Worm (Caenorhabditis elegans) whole organism, young adult: ENCODE data around the gene T26C12.2.

Source experiments
- C06A6.2 ChIP-seq: fragments of 200-800 bp; sonication (Bioruptor generic); conservative IDR thresholded peaks from 2 replicates; pipeline ENCODE4 v1.3.6; 2022; ENCODE audit warnings: missing genetic modification characterization, missing compliant biosample characterization
- C17E4.6 ChIP-seq: fragments of 200-800 bp; sonication (Bioruptor generic); IDR thresholded peaks from 2 replicates; pipeline ENCODE4 v1.3.6; 2022; ENCODE audit warnings: missing genetic modification reagents, missing genetic modification characterization, missing compliant biosample characterization
- D2030.7 ChIP-seq: fragments of 200-800 bp; sonication (Bioruptor generic); IDR thresholded peaks from 2 replicates; pipeline ENCODE4 v1.3.6; 2022; ENCODE audit warnings: missing genetic modification reagents, missing genetic modification characterization, missing compliant biosample characterization
- F22D6.2 ChIP-seq: sonication (generic microtip); optimal IDR thresholded peaks from 2 replicates; lab custom pipeline; 2016; ENCODE audit warnings: mild to moderate bottlenecking, missing genetic modification characterization, missing compliant biosample characterization
- F33H1.4 ChIP-seq: fragments of 200-800 bp; sonication (Bioruptor generic); IDR thresholded peaks from 2 replicates; pipeline ENCODE4 v1.3.6; 2022; ENCODE audit warnings: missing genetic modification reagents, missing genetic modification characterization, missing compliant biosample characterization
- F57C9.4 ChIP-seq: sonication (generic microtip); optimal IDR thresholded peaks from 2 replicates; lab custom pipeline; 2017; ENCODE audit warnings: mild to moderate bottlenecking, missing genetic modification characterization, missing compliant biosample characterization
- Y53G8AR.9 ChIP-seq: fragments of 200-800 bp; sonication (Bioruptor generic); conservative IDR thresholded peaks from 2 replicates; pipeline ENCODE4 v1.3.6; 2022; ENCODE audit warnings: missing genetic modification reagents, missing genetic modification characterization, missing compliant biosample characterization
- Y56A3A.18 ChIP-seq: fragments of 200-800 bp; sonication (Bioruptor generic); IDR thresholded peaks from 2 replicates; pipeline ENCODE4 v1.3.6; 2022; ENCODE audit warnings: missing genetic modification reagents, missing genetic modification characterization, missing compliant biosample characterization
- Y79H2A.3 ChIP-seq: fragments of 200-800 bp; sonication (Bioruptor generic); conservative IDR thresholded peaks from 2 replicates; pipeline ENCODE4 v1.3.6; 2022; ENCODE audit warnings: missing genetic modification reagents, missing genetic modification characterization, missing compliant biosample characterization
- Y95B8A.8 ChIP-seq: fragments of 200-800 bp; sonication (Bioruptor generic); IDR thresholded peaks from 2 replicates; pipeline ENCODE4 v1.3.6; 2022; ENCODE audit warnings: missing genetic modification reagents, missing genetic modification characterization, missing compliant biosample characterization
- aptf-2 ChIP-seq: fragments of 200-800 bp; sonication (Bioruptor generic); conservative IDR thresholded peaks from 2 replicates; pipeline ENCODE4 v1.3.6; 2022; ENCODE audit warnings: missing genetic modification reagents, missing genetic modification characterization, missing compliant biosample characterization
- atf-7 ChIP-seq: sonication (generic microtip); optimal IDR thresholded peaks from 2 replicates; lab custom pipeline; 2017; ENCODE audit warnings: mild to moderate bottlenecking, missing genetic modification characterization, missing compliant biosample characterization
- athp-1 ChIP-seq: sonication (generic microtip); optimal IDR thresholded peaks from 2 replicates; lab custom pipeline; 2017; ENCODE audit warnings: mild to moderate bottlenecking, missing genetic modification characterization, missing compliant biosample characterization
- attf-3 ChIP-seq: fragments of 200-800 bp; sonication (Bioruptor generic); conservative IDR thresholded peaks from 2 replicates; pipeline ENCODE4 v1.3.6; 2022; ENCODE audit warnings: missing genetic modification reagents, missing genetic modification characterization, missing compliant biosample characterization
- attf-6 ChIP-seq: fragments of 200-800 bp; sonication (Bioruptor generic); IDR thresholded peaks from 2 replicates; pipeline ENCODE4 v1.3.6; 2022; ENCODE audit warnings: missing genetic modification reagents, missing genetic modification characterization, missing compliant biosample characterization
- bed-1 ChIP-seq: fragments of 200-800 bp; sonication (Bioruptor generic); IDR thresholded peaks from 2 replicates; pipeline ENCODE4 v1.3.6; 2022; ENCODE audit warnings: missing genetic modification reagents, missing genetic modification characterization, missing compliant biosample characterization
- bed-2 ChIP-seq: fragments of 200-800 bp; sonication (Bioruptor generic); IDR thresholded peaks from 2 replicates; pipeline ENCODE4 v1.3.6; 2022; ENCODE audit warnings: missing genetic modification reagents, missing genetic modification characterization, missing compliant biosample characterization
- cebp-1 ChIP-seq, 2 experiments: fragments of 200-800 bp in 1 of 2; sonication (Bioruptor generic) in 1 of 2; sonication (generic microtip) in 1 of 2; IDR thresholded peaks in 1 of 2; optimal IDR thresholded peaks in 1 of 2; 2 replicates each; pipeline versions ENCODE4 v1.3.6 to Lab custom; 2017 to 2022; ENCODE audit warnings: missing compliant biosample characterization in 2 of 2, missing genetic modification characterization in 2 of 2, mild to moderate bottlenecking in 1 of 2, missing genetic modification reagents in 1 of 2, moderate library complexity in 1 of 2
- ceh-100 ChIP-seq: fragments of 200-800 bp; sonication (Bioruptor generic); IDR thresholded peaks from 2 replicates; pipeline ENCODE4 v1.3.6; 2022; ENCODE audit warnings: missing genetic modification reagents, missing genetic modification characterization, missing compliant biosample characterization
- ceh-27 ChIP-seq: fragments of 200-800 bp; sonication (Bioruptor generic); optimal IDR thresholded peaks from 2 replicates; lab custom pipeline; 2018; ENCODE audit warnings: mild to moderate bottlenecking, missing genetic modification characterization, moderate library complexity, missing compliant biosample characterization
- chd-7 ChIP-seq: sonication (generic microtip); optimal IDR thresholded peaks from 2 replicates; lab custom pipeline; 2016; ENCODE audit warnings: mild to moderate bottlenecking, missing genetic modification characterization, moderate library complexity, missing compliant biosample characterization
- egl-44 ChIP-seq: fragments of 200-800 bp; sonication (Bioruptor generic); IDR thresholded peaks from 2 replicates; pipeline ENCODE4 v1.3.6; 2022; ENCODE audit warnings: missing genetic modification reagents, missing genetic modification characterization, missing compliant biosample characterization
- egrh-3 ChIP-seq: fragments of 200-800 bp; sonication (Bioruptor generic); IDR thresholded peaks from 2 replicates; pipeline ENCODE4 v1.3.6; 2022; ENCODE audit warnings: missing genetic modification reagents, missing genetic modification characterization, missing compliant biosample characterization
- ekl-4 ChIP-seq: fragments of 200-800 bp; sonication (Bioruptor generic); IDR thresholded peaks from 2 replicates; pipeline ENCODE4 v1.3.6; 2022; ENCODE audit warnings: missing genetic modification reagents, missing genetic modification characterization, missing compliant biosample characterization
- hsf-1 ChIP-seq: fragments of 200-800 bp; sonication (Bioruptor generic); IDR thresholded peaks from 2 replicates; pipeline ENCODE4 v1.3.6; 2022; ENCODE audit warnings: missing genetic modification reagents, missing genetic modification characterization, missing compliant biosample characterization
- let-526 ChIP-seq: fragments of 200-800 bp; sonication (Bioruptor generic); IDR thresholded peaks from 2 replicates; pipeline ENCODE4 v1.3.6; 2022; ENCODE audit warnings: missing genetic modification reagents, missing genetic modification characterization, missing compliant biosample characterization
- lin-26 ChIP-seq: fragments of 200-800 bp; sonication (Bioruptor generic); IDR thresholded peaks from 2 replicates; pipeline ENCODE4 v1.3.6; 2022; ENCODE audit warnings: missing genetic modification reagents, missing genetic modification characterization, missing compliant biosample characterization
- lsl-1 ChIP-seq: fragments of 200-800 bp; sonication (Bioruptor generic); optimal IDR thresholded peaks from 2 replicates; lab custom pipeline; 2018; ENCODE audit warnings: mild to moderate bottlenecking, missing genetic modification characterization, moderate library complexity, missing compliant biosample characterization
- madf-10 ChIP-seq: sonication (generic microtip); optimal IDR thresholded peaks from 2 replicates; lab custom pipeline; 2016; ENCODE audit warnings: mild to moderate bottlenecking, missing genetic modification characterization, missing compliant biosample characterization
- madf-3 ChIP-seq: fragments of 200-800 bp; sonication (Bioruptor generic); IDR thresholded peaks from 2 replicates; pipeline ENCODE4 v1.3.6; 2022; ENCODE audit warnings: missing genetic modification reagents, missing genetic modification characterization, missing compliant biosample characterization
- madf-6 ChIP-seq: fragments of 200-800 bp; sonication (Bioruptor generic); IDR thresholded peaks from 2 replicates; pipeline ENCODE4 v1.3.6; 2022; ENCODE audit warnings: missing genetic modification reagents, missing genetic modification characterization, missing compliant biosample characterization
- madf-8 ChIP-seq: fragments of 200-800 bp; sonication (Bioruptor generic); conservative IDR thresholded peaks from 2 replicates; pipeline ENCODE4 v1.3.6; 2022; ENCODE audit warnings: missing genetic modification reagents, missing genetic modification characterization, missing compliant biosample characterization
- nhr-80 ChIP-seq: sonication (generic microtip); optimal IDR thresholded peaks from 2 replicates; lab custom pipeline; 2016; ENCODE audit warnings: missing genetic modification characterization, missing compliant biosample characterization
- nhr-90 ChIP-seq: sonication (generic microtip); optimal IDR thresholded peaks from 2 replicates; lab custom pipeline; 2016; ENCODE audit warnings: missing genotype, mild to moderate bottlenecking, missing genetic modification characterization, missing compliant biosample characterization
- sea-2 ChIP-seq: fragments of 200-800 bp; sonication (Bioruptor generic); IDR thresholded peaks from 2 replicates; pipeline ENCODE4 v1.3.6; 2022; ENCODE audit warnings: missing genetic modification characterization, missing compliant biosample characterization
- somi-1 ChIP-seq: fragments of 200-800 bp; sonication (Bioruptor generic); optimal IDR thresholded peaks from 2 replicates; lab custom pipeline; 2018; ENCODE audit warnings: mild to moderate bottlenecking, missing genetic modification characterization, missing compliant biosample characterization
- tbp1 ChIP-seq: fragments of 200-800 bp; sonication (Bioruptor generic); optimal IDR thresholded peaks from 2 replicates; lab custom pipeline; 2018; ENCODE audit warnings: mild to moderate bottlenecking, missing genetic modification characterization, missing compliant biosample characterization
- unc-130 ChIP-seq: sonication (generic microtip); optimal IDR thresholded peaks from 2 replicates; lab custom pipeline; 2016; ENCODE audit warnings: missing genetic modification reagents, missing genetic modification characterization, missing compliant biosample characterization
- xnd-1 ChIP-seq: sonication (generic microtip); optimal IDR thresholded peaks from 2 replicates; lab custom pipeline; 2016; ENCODE audit warnings: missing genotype, missing genetic modification reagents, missing genetic modification characterization, missing compliant biosample characterization
- ztf-25 ChIP-seq: fragments of 200-800 bp; sonication (Bioruptor generic); IDR thresholded peaks from 2 replicates; pipeline ENCODE4 v1.3.6; 2022; ENCODE audit warnings: missing genetic modification reagents, missing genetic modification characterization, missing compliant biosample characterization
- ztf-26 ChIP-seq: sonication (generic microtip); optimal IDR thresholded peaks from 2 replicates; lab custom pipeline; 2017; ENCODE audit warnings: missing genetic modification characterization, missing compliant biosample characterization
- ztf-28 ChIP-seq: fragments of 200-800 bp; sonication (Bioruptor generic); IDR thresholded peaks from 2 replicates; pipeline ENCODE4 v1.3.6; 2022; ENCODE audit warnings: missing genetic modification reagents, missing genetic modification characterization, missing compliant biosample characterization

T26C12.2 gene

DNA sequence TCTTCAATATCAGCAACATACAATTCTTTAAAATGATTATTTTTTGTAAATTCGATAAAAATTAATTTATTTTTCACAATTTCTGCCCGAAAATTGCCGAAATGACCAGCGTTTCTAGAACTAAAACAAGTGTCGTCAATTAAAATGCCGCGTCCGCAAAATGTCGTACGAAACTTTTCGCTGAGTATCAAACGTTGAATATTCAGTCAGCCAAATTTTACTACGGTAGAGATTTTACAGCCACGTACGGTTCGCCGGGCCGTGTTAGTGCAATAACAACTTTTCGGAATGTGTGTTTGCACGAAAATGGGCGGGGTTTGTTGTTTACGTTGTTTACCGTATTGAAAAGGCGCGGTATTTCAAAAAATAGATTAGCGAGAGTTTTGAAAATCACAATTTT is 47.8 kb upstream of the T26C12.2 start (continued):
- TF ChIP-seq Y95B8A.8 (GFP tag; lab: Robert Waterston, UW) (peak; percentile 98), egrh-3 (peak; percentile 72), ceh-100 (GFP tag; lab: Robert Waterston, UW) (peak; percentile 91), somi-1 (GFP tag; lab: Kevin White, UChicago) (peak; percentile 64), madf-10 (tag; lab: Kevin White, UChicago) (peak; percentile 35), lsl-1 (GFP tag; lab: Kevin White, UChicago) (peak; percentile 85), bed-1 (0 out of 2 replicates have a peak, but pooled peaks have one; percentile 41), attf-6 (peak; percentile 85), C17E4.6 (peak; percentile 94), attf-3 (GFP tag; lab: Robert Waterston, UW) (peak; percentile 87), Y53G8AR.9 (GFP tag; lab: Robert Waterston, UW) (peak; percentile 99), ztf-26 (peak; percentile 82), nhr-80 (tag; lab: Kevin White, UChicago) (peak; percentile 37), ekl-4 (GFP tag; lab: Robert Waterston, UW) (peak; percentile 98), aptf-2 (GFP tag; lab: Robert Waterston, UW) (peak; percentile 58), madf-6 (GFP tag; lab: Robert Waterston, UW) (peak; percentile 98), cebp-1 (GFP tag; IDR thresholded peaks at IDR 0.05; lab: Robert Waterston, UW) (peak; percentile 92), cebp-1 (tag; optimal IDR thresholded peaks at IDR 0.05; lab: Kevin White, UChicago) (peak; percentile 81), madf-3 (GFP tag; lab: Robert Waterston, UW) (peak; percentile 97), chd-7 (tag; lab: Kevin White, UChicago) (peak; percentile 26), athp-1 (tag; lab: Kevin White, UChicago) (peak; percentile 2), lin-26 (peak; percentile 89), let-526 (GFP tag; lab: Robert Waterston, UW) (peak; percentile 84; the same call in 1 of the 2 replicates), D2030.7 (GFP tag; lab: Robert Waterston, UW) (peak; percentile 95), hsf-1 (GFP tag; lab: Robert Waterston, UW) (peak; percentile 91), bed-2 (GFP tag; lab: Robert Waterston, UW) (peak; percentile 95), atf-7 (tag; lab: Kevin White, UChicago) (peak; percentile 62), ceh-27 (peak; percentile 54), egl-44 (GFP tag; lab: Robert Waterston, UW) (peak; percentile 97), F57C9.4 (tag; lab: Kevin White, UChicago) (peak; percentile 89), C06A6.2 (GFP tag; lab: Robert Waterston, UW) (peak; percentile 96), Y56A3A.18 (GFP tag; lab: Robert Waterston, UW) (peak; percentile 98), F33H1.4 (GFP tag; lab: Robert Waterston, UW) (peak; percentile 96), tbp1 (GFP tag; lab: Kevin White, UChicago) (peak; percentile 59), Y79H2A.3 (peak; percentile 98), F22D6.2 (tag; lab: Kevin White, UChicago) (peak; percentile 50), sea-2 (GFP tag; lab: Robert Waterston, UW) (peak; percentile 89), xnd-1 (tag; lab: Kevin White, UChicago) (peak; percentile 84), ztf-28 (GFP tag; lab: Robert Waterston, UW) (peak; percentile 97), madf-8 (GFP tag; lab: Robert Waterston, UW) (peak; percentile 93), ztf-25 (peak; percentile 84; the same call in 1 of the 2 replicates), nhr-90 (tag; lab: Kevin White, UChicago) (peak; percentile 6), unc-130 (GFP tag; lab: Kevin White, UChicago) (peak; percentile 71)
- TF ChIP-seq, all 124 proteins: peak for 77; not testable (repeated sequence) for 47
